Worm (Caenorhabditis elegans): ENCODE results near the gene F33D4.6.

Gene F33D4.6

ce11 chrIV:7726325-7726724 lies 8.5 kb upstream of the F33D4.6 start, which contains the start of gene C50F7.5:
Gene C50F7.5, plus strand, starts transcription at chrIV:7726719.
- TF ChIP-seq nhr-237 (tag; optimal IDR thresholded peaks at IDR 0.05): no peak
- peak; percentile 68 for TF ChIP-seq pqm-1 (tag; optimal IDR thresholded peaks at IDR 0.05)
- TF ChIP-seq dmd-6 (GFP tag; IDR thresholded peaks at IDR 0.05): no peak; the same call in 1 of the 2 replicates
- no peak for TF ChIP-seq tag-97 (GFP tag; IDR thresholded peaks at IDR 0.05)
- no peak for TF ChIP-seq Y48G9A.11 (GFP tag; IDR thresholded peaks at IDR 0.05)
- TF ChIP-seq madf-9 (GFP tag; conservative IDR thresholded peaks at IDR 0.05): no peak
- no peak for TF ChIP-seq snpc-1.2 (GFP tag; IDR thresholded peaks at IDR 0.05)
- TF ChIP-seq dve-1 (tag; optimal IDR thresholded peaks at IDR 0.05; ENCODE audit: insufficient read depth): peak; percentile 40
- TF ChIP-seq F10B5.3 (tag; optimal IDR thresholded peaks at IDR 0.05): no peak
- TF ChIP-seq T20F7.1 (GFP tag; optimal IDR thresholded peaks at IDR 0.05): no peak
- TF ChIP-seq F44E2.7 (GFP tag; IDR thresholded peaks at IDR 0.05): no peak
- TF ChIP-seq lin-39 (tag; optimal IDR thresholded peaks at IDR 0.05): no peak
- no peak for TF ChIP-seq lsy-2 (tag; optimal IDR thresholded peaks at IDR 0.05)
- TF ChIP-seq zag-1 (tag; optimal IDR thresholded peaks at IDR 0.05): no peak
- TF ChIP-seq lin-15B (tag; optimal IDR thresholded peaks at IDR 0.05): no peak

DNA sequence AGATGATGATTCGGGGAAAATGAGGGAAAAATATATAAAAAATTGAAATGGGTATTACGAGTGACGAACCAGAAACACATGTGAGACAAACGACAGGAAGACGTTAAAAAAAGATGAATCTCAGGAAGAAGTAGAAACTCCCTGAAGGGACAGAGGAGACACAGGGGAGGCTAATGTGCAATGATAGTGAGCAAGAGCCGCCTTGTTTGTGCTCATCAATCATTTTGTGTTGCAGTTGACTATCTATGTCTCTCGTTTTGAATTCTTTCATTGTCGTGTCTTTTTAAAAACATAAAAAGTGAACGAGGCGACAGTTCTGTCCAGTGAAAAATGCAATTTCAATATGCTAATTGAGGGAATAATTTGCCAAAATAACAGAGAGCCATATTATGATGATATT lies 7.1 kb upstream of the F33D4.6 start:
- no peak for TF ChIP-seq nhr-111 (GFP tag; optimal IDR thresholded peaks at IDR 0.05)
- no peak for TF ChIP-seq spr-1 (tag; optimal IDR thresholded peaks at IDR 0.05)
- peak; percentile 69 for TF ChIP-seq aha-1 (tag)
- peak in 1 of 2 experiments; percentile 14 for TF ChIP-seq unc-62 (GFP tag; optimal IDR thresholded peaks at IDR 0.05 in 1 of 2)
- no peak for TF ChIP-seq unc-62 (tag; optimal IDR thresholded peaks at IDR 0.05)

DNA sequence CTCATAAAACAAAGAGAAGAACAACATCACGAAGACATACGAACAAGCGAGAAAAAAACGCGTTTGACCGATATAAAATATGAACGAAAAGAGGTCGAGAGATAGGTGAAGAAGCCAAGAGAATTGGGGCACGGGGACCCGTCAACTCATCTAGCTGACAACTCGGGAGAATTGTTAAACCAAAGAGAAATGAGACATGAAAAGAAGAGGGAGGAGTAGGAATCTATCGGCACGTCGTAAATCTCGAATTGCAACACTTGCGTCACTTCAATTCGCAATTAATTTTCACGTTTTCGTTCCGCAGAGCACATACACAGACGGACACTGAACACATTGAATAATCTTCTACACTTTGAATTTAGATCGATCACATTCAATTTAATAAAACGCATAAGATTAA lies 5.7 kb upstream of the F33D4.6 start:
- TF ChIP-seq zip-2 (tag; optimal IDR thresholded peaks at IDR 0.05) (no peak), unc-62 (GFP tag; optimal IDR thresholded peaks at IDR 0.05 in 1 of 2) (peak in 1 of 2 experiments; percentile 7), unc-62 (tag; optimal IDR thresholded peaks at IDR 0.05) (no peak), zfp-3 (GFP tag; conservative IDR thresholded peaks at IDR 0.05) (no peak), lin-39 (tag; optimal IDR thresholded peaks at IDR 0.05) (no peak), fkh-10 (GFP tag; optimal IDR thresholded peaks at IDR 0.05) (no peak)

ce11 chrIV:7722806-7723205 lies 5.0 kb upstream of the F33D4.6 start, which contains the start of gene C50F7.6:
Gene C50F7.6, minus strand, starts transcription at chrIV:7723199.
- TF ChIP-seq ztf-7 (tag; optimal IDR thresholded peaks at IDR 0.05) (no peak), nhr-11 (tag; optimal IDR thresholded peaks at IDR 0.05) (no peak), daf-16 (GFP tag; optimal IDR thresholded peaks at IDR 0.05) (peak in 1 of 2 experiments; percentile 78), daf-16 (tag; optimal IDR thresholded peaks at IDR 0.05) (no peak)

- TF ChIP-seq nhr-48 (tag; optimal IDR thresholded peaks at IDR 0.05) (no peak), pqm-1 (tag; optimal IDR thresholded peaks at IDR 0.05) (peak; percentile 3), T26A8.4 (GFP tag; IDR thresholded peaks at IDR 0.05) (no peak), ZK546.5 (tag; optimal IDR thresholded peaks at IDR 0.05) (no peak), ctbp-1 (GFP tag; IDR thresholded peaks at IDR 0.05) (no peak), ceh-44 (GFP tag; IDR thresholded peaks at IDR 0.05) (no peak), F26F4.8 (GFP tag; conservative IDR thresholded peaks at IDR 0.05) (no peak), mes-2 (tag; optimal IDR thresholded peaks at IDR 0.05; ENCODE audit: poor library complexity, severe bottlenecking) (no peak), mdl-1 (tag; optimal IDR thresholded peaks at IDR 0.05) (no peak), spr-1 (tag; optimal IDR thresholded peaks at IDR 0.05) (no peak), dve-1 (tag; optimal IDR thresholded peaks at IDR 0.05; ENCODE audit: insufficient read depth) (peak; percentile 39), mdt-29 (GFP tag; IDR thresholded peaks at IDR 0.05) (no peak), Y75B8A.6 (GFP tag; IDR thresholded peaks at IDR 0.05) (no peak), skn-1 (tag; optimal IDR thresholded peaks at IDR 0.05) (no peak), nhr-25 (tag; optimal IDR thresholded peaks at IDR 0.05; ENCODE audit: borderline replicate concordance, insufficient read depth) (no peak), lir-3 (tag; optimal IDR thresholded peaks at IDR 0.05) (no peak), nhr-28 (tag; optimal IDR thresholded peaks at IDR 0.05) (peak; percentile 3), nhr-11 (tag; optimal IDR thresholded peaks at IDR 0.05) (no peak), zip-11 (GFP tag; IDR thresholded peaks at IDR 0.05) (no peak), saeg-2 (GFP tag; IDR thresholded peaks at IDR 0.05) (no peak), ZK337.2 (GFP tag; IDR thresholded peaks at IDR 0.05) (no peak), hlh-11 (tag; optimal IDR thresholded peaks at IDR 0.05) (peak; percentile 6), daf-16 (GFP tag; optimal IDR thresholded peaks at IDR 0.05) (no peak), daf-16 (tag; optimal IDR thresholded peaks at IDR 0.05) (peak; percentile 13)
Observed at ce11 chrIV:7712252-7712651, 5.6 kb downstream of the F33D4.6 start.
